Fruit fly (Drosophila melanogaster) whole organism, prepupa: Measurements from ENCODE around the gene Sfp24F.

Experiments used
- Blimp-1 ChIP-seq: fragments of 200-800 bp; sonication (Bioruptor generic); optimal IDR thresholded peaks from 3 replicates; lab custom pipeline; 2017; ENCODE audit warnings: missing biosample characterization, missing genetic modification characterization, mild to moderate bottlenecking, moderate library complexity, missing genetic modification reagents
- CG10631 ChIP-seq: fragments of 200-800 bp; sonication (Bioruptor generic); optimal IDR thresholded peaks from 2 replicates; lab custom pipeline; 2016; ENCODE audit warnings: missing biosample characterization, missing genetic modification characterization
- CG10669 ChIP-seq: fragments of 200-800 bp; sonication (Bioruptor generic); optimal IDR thresholded peaks from 3 replicates; lab custom pipeline; 2018; ENCODE audit warnings: missing biosample characterization, mild to moderate bottlenecking, missing genetic modification characterization, moderate library complexity
- CG11294 ChIP-seq: fragments of 200-800 bp; sonication (Bioruptor generic); IDR thresholded peaks from 2 replicates; pipeline ENCODE4 v1.3.6; 2022; ENCODE audit warnings: missing biosample characterization, missing genetic modification characterization
- CG11762 ChIP-seq: fragments of 200-800 bp; sonication (Bioruptor generic); optimal IDR thresholded peaks from 3 replicates; lab custom pipeline; 2016; ENCODE audit warnings: missing biosample characterization, missing genetic modification characterization; ENCODE audit not compliant: insufficient read depth
- CG15336 ChIP-seq: fragments of 200-800 bp; sonication (Bioruptor generic); IDR thresholded peaks from 2 replicates; pipeline ENCODE4 v1.3.6; 2022; ENCODE audit warnings: missing biosample characterization, missing genetic modification characterization
- CG1621 ChIP-seq: fragments of 200-800 bp; sonication (Bioruptor generic); optimal IDR thresholded peaks from 3 replicates; lab custom pipeline; 2018; ENCODE audit warnings: missing biosample characterization, mild to moderate bottlenecking, missing genetic modification characterization
- CG16779 ChIP-seq: fragments of 200-800 bp; sonication (Bioruptor generic); optimal IDR thresholded peaks from 3 replicates; lab custom pipeline; 2017; ENCODE audit warnings: missing biosample characterization, mild to moderate bottlenecking, missing genetic modification characterization
- CG3032 ChIP-seq: fragments of 200-800 bp; optimal IDR thresholded peaks from 2 replicates; lab custom pipeline; 2019; ENCODE audit warnings: missing biosample characterization, mild to moderate bottlenecking, missing genetic modification characterization, moderate library complexity
- CG31627 ChIP-seq: fragments of 200-800 bp; sonication (Bioruptor generic); optimal IDR thresholded peaks from 3 replicates; lab custom pipeline; 2016; ENCODE audit warnings: missing biosample characterization, missing genetic modification characterization
- CG32006 ChIP-seq: fragments of 200-800 bp; sonication (Bioruptor generic); optimal IDR thresholded peaks from 3 replicates; lab custom pipeline; 2017; ENCODE audit warnings: missing biosample characterization, mild to moderate bottlenecking, missing genetic modification characterization
- CG34406 ChIP-seq: fragments of 200-800 bp; sonication (Bioruptor generic); optimal IDR thresholded peaks from 3 replicates; lab custom pipeline; 2016; ENCODE audit warnings: missing biosample characterization, missing genetic modification characterization
- CG3919 ChIP-seq: fragments of 200-800 bp; sonication (Bioruptor generic); optimal IDR thresholded peaks from 3 replicates; lab custom pipeline; 2016; ENCODE audit warnings: missing biosample characterization, missing genetic modification characterization
- CG6163 ChIP-seq: fragments of 200-800 bp; sonication (Bioruptor generic); IDR thresholded peaks from 3 replicates; pipeline ENCODE4 v1.3.6; 2022; ENCODE audit warnings: missing biosample characterization, missing genetic modification characterization
- CG6276 ChIP-seq: fragments of 200-800 bp; sonication (Bioruptor generic); optimal IDR thresholded peaks from 2 replicates; lab custom pipeline; 2017; ENCODE audit warnings: missing biosample characterization, mild to moderate bottlenecking, missing genetic modification characterization
- CG6792 ChIP-seq: fragments of 200-800 bp; sonication (Bioruptor generic); optimal IDR thresholded peaks from 3 replicates; lab custom pipeline; 2016; ENCODE audit warnings: missing biosample characterization, missing genetic modification characterization
- CG6808 ChIP-seq: fragments of 200-800 bp; sonication (Bioruptor generic); optimal IDR thresholded peaks from 3 replicates; lab custom pipeline; 2017; ENCODE audit warnings: missing biosample characterization, missing genetic modification characterization, mild to moderate bottlenecking, moderate library complexity, missing genetic modification reagents
- CG6854 ChIP-seq: fragments of 200-800 bp; sonication (Bioruptor generic); optimal IDR thresholded peaks from 2 replicates; lab custom pipeline; 2017; ENCODE audit warnings: missing biosample characterization, mild to moderate bottlenecking, missing genetic modification characterization
- CG7368 ChIP-seq: fragments of 200-800 bp; sonication (Bioruptor generic); optimal IDR thresholded peaks from 3 replicates; lab custom pipeline; 2016; ENCODE audit warnings: missing biosample characterization, missing genetic modification characterization
- CG8119 ChIP-seq: fragments of 200-800 bp; sonication (Bioruptor generic); IDR thresholded peaks from 3 replicates; pipeline ENCODE4 v1.3.6; 2022; ENCODE audit warnings: missing biosample characterization, missing genetic modification characterization
- CG8319 ChIP-seq: fragments of 200-800 bp; sonication (Bioruptor generic); optimal IDR thresholded peaks from 3 replicates; lab custom pipeline; 2016; ENCODE audit warnings: missing biosample characterization, missing genetic modification characterization
- CG9139 ChIP-seq: fragments of 200-800 bp; sonication (Bioruptor generic); optimal IDR thresholded peaks from 3 replicates; lab custom pipeline; 2017; ENCODE audit warnings: missing biosample characterization, mild to moderate bottlenecking, missing genetic modification characterization
- Eip75B ChIP-seq: fragments of 200-800 bp; sonication (Bioruptor generic); optimal IDR thresholded peaks from 3 replicates; lab custom pipeline; 2016; ENCODE audit warnings: missing biosample characterization, missing genetic modification characterization
- Ets96B ChIP-seq: fragments of 200-800 bp; optimal IDR thresholded peaks from 2 replicates; lab custom pipeline; 2019; ENCODE audit warnings: missing biosample characterization, mild to moderate bottlenecking, missing genetic modification characterization, moderate library complexity
- Hr38 ChIP-seq: sonication (Bioruptor generic); optimal IDR thresholded peaks from 2 replicates; lab custom pipeline; 2016; ENCODE audit warnings: missing biosample characterization, missing genetic modification characterization
- Met ChIP-seq: fragments of 200-800 bp; sonication (Bioruptor generic); optimal IDR thresholded peaks from 3 replicates; lab custom pipeline; 2016; ENCODE audit warnings: missing biosample characterization, missing genetic modification characterization
- Sox102F ChIP-seq: fragments of 200-800 bp; sonication (Bioruptor generic); optimal IDR thresholded peaks from 2 replicates; lab custom pipeline; 2016; ENCODE audit warnings: missing biosample characterization, mild to moderate bottlenecking, missing genetic modification characterization
- Sox14 ChIP-seq: fragments of 200-800 bp; sonication (Bioruptor generic); optimal IDR thresholded peaks from 3 replicates; lab custom pipeline; 2016; ENCODE audit warnings: missing biosample characterization, missing genetic modification characterization
- Sox15 ChIP-seq: fragments of 200-800 bp; sonication (Bioruptor generic); optimal IDR thresholded peaks from 3 replicates; lab custom pipeline; 2016; ENCODE audit warnings: missing biosample characterization, missing genetic modification characterization
- cyc ChIP-seq: fragments of 200-800 bp; sonication (Bioruptor generic); optimal IDR thresholded peaks from 3 replicates; lab custom pipeline; 2016; ENCODE audit warnings: missing biosample characterization, missing genetic modification characterization
- dsx ChIP-seq: fragments of 200-800 bp; optimal IDR thresholded peaks from 3 replicates; lab custom pipeline; 2019; ENCODE audit warnings: missing biosample characterization, mild to moderate bottlenecking, missing genetic modification characterization, moderate library complexity; ENCODE audit not compliant: poor library complexity, severe bottlenecking
- eg ChIP-seq: fragments of 200-800 bp; sonication (Bioruptor generic); IDR thresholded peaks from 3 replicates; pipeline ENCODE4 v1.3.6; 2022; ENCODE audit warnings: missing biosample characterization, missing genetic modification characterization
- fkh ChIP-seq: fragments of 200-800 bp; sonication (Bioruptor generic); optimal IDR thresholded peaks from 3 replicates; lab custom pipeline; 2017; ENCODE audit warnings: missing biosample characterization, mild to moderate bottlenecking, missing genetic modification characterization, moderate library complexity
- lz ChIP-seq: fragments of 200-800 bp; sonication (Bioruptor generic); optimal IDR thresholded peaks from 3 replicates; lab custom pipeline; 2016; ENCODE audit warnings: missing biosample characterization, missing genetic modification characterization
- net ChIP-seq: fragments of 200-800 bp; sonication (Bioruptor generic); optimal IDR thresholded peaks from 3 replicates; lab custom pipeline; 2016; ENCODE audit warnings: missing biosample characterization, missing genetic modification characterization
- pdm3 ChIP-seq: fragments of 200-800 bp; sonication (Bioruptor generic); optimal IDR thresholded peaks from 3 replicates; lab custom pipeline; 2016; ENCODE audit warnings: missing biosample characterization, missing genetic modification characterization
- salr ChIP-seq, 2 experiments: fragments of 200-800 bp; sonication (Bioruptor generic); optimal IDR thresholded peaks; 3 replicates each; lab custom pipeline; 2016 to 2018; ENCODE audit warnings: missing biosample characterization in 2 of 2, missing genetic modification characterization in 2 of 2, mild to moderate bottlenecking in 1 of 2
- spab ChIP-seq: fragments of 200-800 bp; sonication (Bioruptor generic); optimal IDR thresholded peaks from 2 replicates; lab custom pipeline; 2017; ENCODE audit warnings: missing biosample characterization, mild to moderate bottlenecking, missing genetic modification characterization, missing genetic modification reagents
- ss ChIP-seq, 2 experiments: fragments of 200-800 bp; sonication (Bioruptor generic); optimal IDR thresholded peaks; 2 replicates in 1 of 2; 3 replicates in 1 of 2; lab custom pipeline; 2017 to 2018; ENCODE audit warnings: mild to moderate bottlenecking in 2 of 2, missing biosample characterization in 2 of 2, missing genetic modification characterization in 2 of 2, moderate library complexity in 1 of 2
- svp ChIP-seq: fragments of 200-800 bp; sonication (Bioruptor generic); peaks from one replicate; lab custom pipeline; 2016; ENCODE audit warnings: missing biosample characterization, missing genetic modification characterization
- vri ChIP-seq: fragments of 200-800 bp; sonication (Bioruptor generic); optimal IDR thresholded peaks from 3 replicates; lab custom pipeline; 2016; ENCODE audit warnings: missing biosample characterization, mild to moderate bottlenecking, missing genetic modification characterization

Gene Sfp24F

DNA sequence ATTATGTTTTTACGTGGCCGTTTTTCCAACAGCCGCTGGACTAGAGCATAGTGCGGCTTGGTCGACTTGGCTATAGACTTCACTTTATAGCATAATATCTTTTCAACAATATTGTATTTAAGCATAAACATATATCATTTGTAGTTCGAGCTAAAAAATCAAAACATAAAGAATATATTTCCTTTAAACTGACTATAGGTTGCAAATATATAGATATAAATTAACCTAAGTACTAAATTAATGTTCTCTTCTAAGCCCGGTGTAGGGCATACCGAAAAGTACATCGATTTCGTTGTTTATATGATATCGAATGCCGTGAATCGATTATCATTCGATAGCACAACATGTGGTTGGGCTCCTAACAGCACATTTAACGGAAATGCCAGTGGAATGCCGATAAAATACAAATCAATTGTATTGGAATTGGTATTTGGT lies 6.7 kb upstream of the Sfp24F start, which contains the start of gene MFS18 (continued):
- TF ChIP-seq CG7368 (GFP tag; lab: Kevin White, UChicago): peak; percentile 99
- peak; percentile 86 for TF ChIP-seq dsx (GFP tag; lab: Kevin White, UChicago)
- peak; percentile 98 for TF ChIP-seq CG6276 (GFP tag; lab: Kevin White, UChicago)
- peak; percentile 85 for TF ChIP-seq CG1621 (tag; lab: Kevin White, UChicago)
- peak; percentile 94 for TF ChIP-seq Sox102F
- TF ChIP-seq eg (GFP tag; lab: Robert Waterston, UW): peak; percentile 99
- TF ChIP-seq ss (GFP tag; optimal IDR thresholded peaks at IDR 0.05; lab: Kevin White, UChicago): peak in 1 of 2 experiments; percentile 90
- peak; percentile 96 for TF ChIP-seq CG32006 (GFP tag; lab: Kevin White, UChicago)
- peak; percentile 99 for TF ChIP-seq CG10669 (GFP tag; lab: Kevin White, UChicago)
- peak; percentile 98 for TF ChIP-seq svp (GFP tag; lab: Kevin White, UChicago)
- TF ChIP-seq Sox15: peak; percentile 93
- peak; percentile 96 for TF ChIP-seq pdm3
- TF ChIP-seq Sox14 (GFP tag; lab: Kevin White, UChicago): peak; percentile 92
- peak; percentile 91 for TF ChIP-seq CG31627 (GFP tag; lab: Kevin White, UChicago)
- TF ChIP-seq CG10631: peak; percentile 97
- TF ChIP-seq CG3919 (GFP tag; lab: Kevin White, UChicago): peak; percentile 97
- peak; percentile 98 for TF ChIP-seq CG3032 (tag; lab: Kevin White, UChicago)
- peak; percentile 97 for TF ChIP-seq net (GFP tag; lab: Kevin White, UChicago)
- TF ChIP-seq CG34406 (GFP tag; lab: Kevin White, UChicago): peak; percentile 98
- peak; percentile 94 for TF ChIP-seq lz (GFP tag; lab: Kevin White, UChicago)
- TF ChIP-seq Blimp-1 (GFP tag; lab: Kevin White, UChicago): peak; percentile 90
- TF ChIP-seq CG11294 (GFP tag; lab: Robert Waterston, UW): peak; percentile 99
- peak; percentile 99 for TF ChIP-seq CG8119 (GFP tag; lab: Robert Waterston, UW)
- TF ChIP-seq CG15336 (GFP tag; lab: Robert Waterston, UW): peak; percentile 99
- TF ChIP-seq, all 60 proteins: peak for 55

DNA sequence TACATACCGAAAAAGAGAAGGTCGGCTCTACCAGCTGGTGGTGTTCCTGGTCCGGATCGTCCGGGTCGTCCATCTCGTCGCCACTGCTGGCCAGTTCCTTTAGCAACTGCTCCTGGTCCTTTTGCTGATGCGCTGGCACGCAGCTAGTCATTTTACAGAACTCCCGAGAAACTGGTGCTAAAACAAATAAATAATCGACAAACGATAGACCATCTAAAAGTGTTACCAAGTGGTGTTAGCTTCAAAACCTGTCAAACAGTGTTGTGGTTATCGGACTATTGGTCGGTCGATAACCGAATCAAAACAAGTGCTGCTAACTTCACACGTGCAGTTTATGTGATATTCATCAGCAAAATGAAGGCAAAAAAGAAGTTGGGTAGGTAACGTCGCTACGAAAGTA lies 2.6 kb upstream of the Sfp24F start, which contains the start of the genes morgue and Elp3:
Gene morgue, minus strand, starts transcription at position 224 of the 400 bp plus-strand sequence.
Gene Elp3, plus strand, starts transcription at position 276 of the 400 bp plus-strand sequence.
- TF ChIP-seq Eip75B (GFP tag; lab: Kevin White, UChicago) (no peak), fkh (GFP tag; lab: Kevin White, UChicago) (peak; percentile 77), pdm3 (no peak), vri (GFP tag; lab: Kevin White, UChicago) (no peak), CG11762 (GFP tag; lab: Kevin White, UChicago) (no peak), CG16779 (tag; lab: Kevin White, UChicago) (no peak), CG7368 (GFP tag; lab: Kevin White, UChicago) (no peak), CG8319 (GFP tag; lab: Kevin White, UChicago) (no peak), CG6854 (GFP tag; lab: Kevin White, UChicago) (peak; percentile 20), Ets96B (tag; lab: Kevin White, UChicago) (no peak), cyc (no peak), Hr38 (GFP tag; lab: Kevin White, UChicago) (no peak), CG32006 (GFP tag; lab: Kevin White, UChicago) (no peak)

- TF ChIP-seq CG15336 (GFP tag; lab: Robert Waterston, UW) (peak; percentile 40; the same call in 1 of the 2 replicates), CG6808 (GFP tag; lab: Kevin White, UChicago) (no peak), CG16779 (tag; lab: Kevin White, UChicago) (no peak), CG8119 (GFP tag; lab: Robert Waterston, UW) (peak; percentile 47; the same call in 1 of the 3 replicates), CG9139 (GFP tag; lab: Kevin White, UChicago) (no peak), cyc (no peak), Met (GFP tag; lab: Kevin White, UChicago) (no peak), CG6163 (peak; percentile 56; the same call in 1 of the 3 replicates), CG11762 (GFP tag; lab: Kevin White, UChicago) (no peak), pdm3 (no peak), salr (GFP tag; optimal IDR thresholded peaks at IDR 0.05; lab: Kevin White, UChicago) (peak; percentile 56 to 82), eg (GFP tag; lab: Robert Waterston, UW) (0 out of 3 replicates have a peak, but pooled peaks have one; percentile 40), spab (GFP tag; lab: Kevin White, UChicago) (no peak), CG6792 (no peak), CG1621 (tag; lab: Kevin White, UChicago) (no peak)
- TF ChIP-seq, all 60 proteins: peak for 5
Observed at dm6 chr2L:4440881-4441737, 751 bp downstream of the Sfp24F start, which contains the start of gene CG15431. Gene CG15431, minus strand, starts transcription at chr2L:4441282.
